Fruit fly (Drosophila melanogaster): ENCODE measurements around the gene Cpsf73.

- TF ChIP-seq CG3032 (tag; optimal IDR thresholded peaks at IDR 0.05) (no peak), Lpt (GFP tag; optimal IDR thresholded peaks at IDR 0.05) (no peak), dsx (GFP tag; optimal IDR thresholded peaks at IDR 0.05; ENCODE audit: poor library complexity, severe bottlenecking) (no peak), pdm3 (GFP tag; optimal IDR thresholded peaks at IDR 0.05) (no peak), lz (GFP tag; optimal IDR thresholded peaks at IDR 0.05) (no peak), CG8119 (GFP tag; IDR thresholded peaks at IDR 0.05) (no peak), CG1621 (tag; optimal IDR thresholded peaks at IDR 0.05) (no peak), CG11762 (GFP tag; optimal IDR thresholded peaks at IDR 0.05; ENCODE audit: insufficient read depth) (no peak), CG8632 (GFP tag; optimal IDR thresholded peaks at IDR 0.05) (no peak), Sox14 (GFP tag; optimal IDR thresholded peaks at IDR 0.05) (no peak), topi (GFP tag; optimal IDR thresholded peaks at IDR 0.05) (no peak), fd59A (GFP tag; optimal IDR thresholded peaks at IDR 0.05) (no peak), Hr39 (GFP tag; optimal IDR thresholded peaks at IDR 0.05) (no peak), OdsH (GFP tag; optimal IDR thresholded peaks at IDR 0.05) (no peak)
Measured at dm6 chr3R:18705150-18705549, 41.8 kb upstream of the Cpsf73 start, which contains the start of the genes ChAT and VAChT.

Measured in whole organism, prepupa.